Fruit fly (Drosophila melanogaster) whole organism, prepupa: ENCODE data around the gene CG32137.

Source experiments
- Blimp-1 ChIP-seq: fragments of 200-800 bp; sonication (Bioruptor generic); optimal IDR thresholded peaks from 3 replicates; lab custom pipeline; 2017; ENCODE audit warnings: missing biosample characterization, missing genetic modification characterization, mild to moderate bottlenecking, moderate library complexity, missing genetic modification reagents
- CG10669 ChIP-seq: fragments of 200-800 bp; sonication (Bioruptor generic); optimal IDR thresholded peaks from 3 replicates; lab custom pipeline; 2018; ENCODE audit warnings: missing biosample characterization, mild to moderate bottlenecking, missing genetic modification characterization, moderate library complexity
- CG11294 ChIP-seq: fragments of 200-800 bp; sonication (Bioruptor generic); IDR thresholded peaks from 2 replicates; pipeline ENCODE4 v1.3.6; 2022; ENCODE audit warnings: missing biosample characterization, missing genetic modification characterization
- CG11902 ChIP-seq: fragments of 200-800 bp; sonication (Bioruptor generic); optimal IDR thresholded peaks from 3 replicates; lab custom pipeline; 2016; ENCODE audit warnings: missing biosample characterization, missing genetic modification characterization
- CG15336 ChIP-seq: fragments of 200-800 bp; sonication (Bioruptor generic); IDR thresholded peaks from 2 replicates; pipeline ENCODE4 v1.3.6; 2022; ENCODE audit warnings: missing biosample characterization, missing genetic modification characterization
- CG1621 ChIP-seq: fragments of 200-800 bp; sonication (Bioruptor generic); optimal IDR thresholded peaks from 3 replicates; lab custom pipeline; 2018; ENCODE audit warnings: missing biosample characterization, mild to moderate bottlenecking, missing genetic modification characterization
- CG3032 ChIP-seq: fragments of 200-800 bp; optimal IDR thresholded peaks from 2 replicates; lab custom pipeline; 2019; ENCODE audit warnings: missing biosample characterization, mild to moderate bottlenecking, missing genetic modification characterization, moderate library complexity
- CG31627 ChIP-seq: fragments of 200-800 bp; sonication (Bioruptor generic); optimal IDR thresholded peaks from 3 replicates; lab custom pipeline; 2016; ENCODE audit warnings: missing biosample characterization, missing genetic modification characterization
- CG32006 ChIP-seq: fragments of 200-800 bp; sonication (Bioruptor generic); optimal IDR thresholded peaks from 3 replicates; lab custom pipeline; 2017; ENCODE audit warnings: missing biosample characterization, mild to moderate bottlenecking, missing genetic modification characterization
- CG34406 ChIP-seq: fragments of 200-800 bp; sonication (Bioruptor generic); optimal IDR thresholded peaks from 3 replicates; lab custom pipeline; 2016; ENCODE audit warnings: missing biosample characterization, missing genetic modification characterization
- CG3919 ChIP-seq: fragments of 200-800 bp; sonication (Bioruptor generic); optimal IDR thresholded peaks from 3 replicates; lab custom pipeline; 2016; ENCODE audit warnings: missing biosample characterization, missing genetic modification characterization
- CG4318 ChIP-seq: fragments of 200-800 bp; sonication (Bioruptor generic); optimal IDR thresholded peaks from 3 replicates; lab custom pipeline; 2017; ENCODE audit warnings: missing biosample characterization, mild to moderate bottlenecking, missing genetic modification characterization
- CG6808 ChIP-seq: fragments of 200-800 bp; sonication (Bioruptor generic); optimal IDR thresholded peaks from 3 replicates; lab custom pipeline; 2017; ENCODE audit warnings: missing biosample characterization, missing genetic modification characterization, mild to moderate bottlenecking, moderate library complexity, missing genetic modification reagents
- CG6854 ChIP-seq: fragments of 200-800 bp; sonication (Bioruptor generic); optimal IDR thresholded peaks from 2 replicates; lab custom pipeline; 2017; ENCODE audit warnings: missing biosample characterization, mild to moderate bottlenecking, missing genetic modification characterization
- CG7368 ChIP-seq: fragments of 200-800 bp; sonication (Bioruptor generic); optimal IDR thresholded peaks from 3 replicates; lab custom pipeline; 2016; ENCODE audit warnings: missing biosample characterization, missing genetic modification characterization
- CG8119 ChIP-seq: fragments of 200-800 bp; sonication (Bioruptor generic); IDR thresholded peaks from 3 replicates; pipeline ENCODE4 v1.3.6; 2022; ENCODE audit warnings: missing biosample characterization, missing genetic modification characterization
- CG9139 ChIP-seq: fragments of 200-800 bp; sonication (Bioruptor generic); optimal IDR thresholded peaks from 3 replicates; lab custom pipeline; 2017; ENCODE audit warnings: missing biosample characterization, mild to moderate bottlenecking, missing genetic modification characterization
- Eip75B ChIP-seq: fragments of 200-800 bp; sonication (Bioruptor generic); optimal IDR thresholded peaks from 3 replicates; lab custom pipeline; 2016; ENCODE audit warnings: missing biosample characterization, missing genetic modification characterization
- Eip93F ChIP-seq: fragments of 200-800 bp; sonication (Bioruptor generic); optimal IDR thresholded peaks from 2 replicates; lab custom pipeline; 2016; ENCODE audit warnings: missing biosample characterization, mild to moderate bottlenecking, missing genetic modification characterization
- Ets21C ChIP-seq: fragments of 200-800 bp; sonication (Bioruptor generic); optimal IDR thresholded peaks from 3 replicates; lab custom pipeline; 2016; ENCODE audit warnings: missing biosample characterization, missing genetic modification characterization
- Hr39 ChIP-seq: fragments of 200-800 bp; sonication (Bioruptor generic); optimal IDR thresholded peaks from 2 replicates; lab custom pipeline; 2016; ENCODE audit warnings: missing biosample characterization, missing genetic modification characterization
- Met ChIP-seq: fragments of 200-800 bp; sonication (Bioruptor generic); optimal IDR thresholded peaks from 3 replicates; lab custom pipeline; 2016; ENCODE audit warnings: missing biosample characterization, missing genetic modification characterization
- OdsH ChIP-seq: fragments of 200-800 bp; sonication (Bioruptor generic); optimal IDR thresholded peaks from 3 replicates; lab custom pipeline; 2016; ENCODE audit warnings: missing biosample characterization, missing genetic modification characterization
- Smox ChIP-seq: fragments of 200-800 bp; sonication (Bioruptor generic); optimal IDR thresholded peaks from 3 replicates; lab custom pipeline; 2016; ENCODE audit warnings: missing biosample characterization, missing genetic modification characterization
- Sox102F ChIP-seq: fragments of 200-800 bp; sonication (Bioruptor generic); optimal IDR thresholded peaks from 2 replicates; lab custom pipeline; 2016; ENCODE audit warnings: missing biosample characterization, mild to moderate bottlenecking, missing genetic modification characterization
- Sox14 ChIP-seq: fragments of 200-800 bp; sonication (Bioruptor generic); optimal IDR thresholded peaks from 3 replicates; lab custom pipeline; 2016; ENCODE audit warnings: missing biosample characterization, missing genetic modification characterization
- Sox15 ChIP-seq: fragments of 200-800 bp; sonication (Bioruptor generic); optimal IDR thresholded peaks from 3 replicates; lab custom pipeline; 2016; ENCODE audit warnings: missing biosample characterization, missing genetic modification characterization
- achi ChIP-seq: fragments of 200-800 bp; sonication (Bioruptor generic); optimal IDR thresholded peaks from 3 replicates; lab custom pipeline; 2016; ENCODE audit warnings: missing biosample characterization, missing genetic modification characterization
- acj6 ChIP-seq: fragments of 200-800 bp; sonication (Bioruptor generic); optimal IDR thresholded peaks from 3 replicates; lab custom pipeline; 2016; ENCODE audit warnings: missing biosample characterization, missing genetic modification characterization
- cyc ChIP-seq: fragments of 200-800 bp; sonication (Bioruptor generic); optimal IDR thresholded peaks from 3 replicates; lab custom pipeline; 2016; ENCODE audit warnings: missing biosample characterization, missing genetic modification characterization
- dac ChIP-seq: fragments of 200-800 bp; sonication (Bioruptor generic); optimal IDR thresholded peaks from 2 replicates; lab custom pipeline; 2017; ENCODE audit warnings: missing biosample characterization, mild to moderate bottlenecking, missing genetic modification characterization
- eg ChIP-seq: fragments of 200-800 bp; sonication (Bioruptor generic); IDR thresholded peaks from 3 replicates; pipeline ENCODE4 v1.3.6; 2022; ENCODE audit warnings: missing biosample characterization, missing genetic modification characterization
- esn ChIP-seq: fragments of 200-800 bp; sonication (Bioruptor generic); optimal IDR thresholded peaks from 2 replicates; lab custom pipeline; 2016; ENCODE audit warnings: missing biosample characterization, mild to moderate bottlenecking, missing genetic modification characterization, moderate library complexity
- fd59A ChIP-seq: fragments of 200-800 bp; sonication (Bioruptor generic); optimal IDR thresholded peaks from 2 replicates; lab custom pipeline; 2017; ENCODE audit warnings: missing biosample characterization, mild to moderate bottlenecking, missing genetic modification characterization, missing genetic modification reagents
- fkh ChIP-seq: fragments of 200-800 bp; sonication (Bioruptor generic); optimal IDR thresholded peaks from 3 replicates; lab custom pipeline; 2017; ENCODE audit warnings: missing biosample characterization, mild to moderate bottlenecking, missing genetic modification characterization, moderate library complexity
- lz ChIP-seq: fragments of 200-800 bp; sonication (Bioruptor generic); optimal IDR thresholded peaks from 3 replicates; lab custom pipeline; 2016; ENCODE audit warnings: missing biosample characterization, missing genetic modification characterization
- net ChIP-seq: fragments of 200-800 bp; sonication (Bioruptor generic); optimal IDR thresholded peaks from 3 replicates; lab custom pipeline; 2016; ENCODE audit warnings: missing biosample characterization, missing genetic modification characterization
- pdm3 ChIP-seq: fragments of 200-800 bp; sonication (Bioruptor generic); optimal IDR thresholded peaks from 3 replicates; lab custom pipeline; 2016; ENCODE audit warnings: missing biosample characterization, missing genetic modification characterization
- salr ChIP-seq, 2 experiments: fragments of 200-800 bp; sonication (Bioruptor generic); optimal IDR thresholded peaks; 3 replicates each; lab custom pipeline; 2016 to 2018; ENCODE audit warnings: missing biosample characterization in 2 of 2, missing genetic modification characterization in 2 of 2, mild to moderate bottlenecking in 1 of 2
- spab ChIP-seq: fragments of 200-800 bp; sonication (Bioruptor generic); optimal IDR thresholded peaks from 2 replicates; lab custom pipeline; 2017; ENCODE audit warnings: missing biosample characterization, mild to moderate bottlenecking, missing genetic modification characterization, missing genetic modification reagents
- ss ChIP-seq, 2 experiments: fragments of 200-800 bp; sonication (Bioruptor generic); optimal IDR thresholded peaks; 2 replicates in 1 of 2; 3 replicates in 1 of 2; lab custom pipeline; 2017 to 2018; ENCODE audit warnings: mild to moderate bottlenecking in 2 of 2, missing biosample characterization in 2 of 2, missing genetic modification characterization in 2 of 2, moderate library complexity in 1 of 2
- svp ChIP-seq: fragments of 200-800 bp; sonication (Bioruptor generic); peaks from one replicate; lab custom pipeline; 2016; ENCODE audit warnings: missing biosample characterization, missing genetic modification characterization
- topi ChIP-seq: fragments of 200-800 bp; sonication (Bioruptor generic); optimal IDR thresholded peaks from 3 replicates; lab custom pipeline; 2016; ENCODE audit warnings: missing biosample characterization, missing genetic modification characterization
- vri ChIP-seq: fragments of 200-800 bp; sonication (Bioruptor generic); optimal IDR thresholded peaks from 3 replicates; lab custom pipeline; 2016; ENCODE audit warnings: missing biosample characterization, mild to moderate bottlenecking, missing genetic modification characterization

The CG32137 gene

dm6 chr3L:13991314-13991713, 52.3 kb downstream of the CG32137 start:
- TF ChIP-seq cyc (no peak), Sox14 (GFP tag; lab: Kevin White, UChicago) (no peak), Smox (GFP tag; lab: Kevin White, UChicago) (no peak), pdm3 (GFP tag; lab: Kevin White, UChicago) (no peak), fd59A (GFP tag; lab: Kevin White, UChicago) (no peak), CG4318 (GFP tag; lab: Kevin White, UChicago) (no peak), acj6 (GFP tag; lab: Kevin White, UChicago) (no peak), CG1621 (tag; lab: Kevin White, UChicago) (no peak), CG6854 (no peak), Met (GFP tag; lab: Kevin White, UChicago) (no peak), esn (no peak), CG6808 (no peak), vri (GFP tag; lab: Kevin White, UChicago) (no peak), Hr39 (no peak), dac (GFP tag; lab: Kevin White, UChicago) (no peak), fkh (GFP tag; lab: Kevin White, UChicago) (no peak), CG3032 (tag; lab: Kevin White, UChicago) (no peak), Sox15 (GFP tag; lab: Kevin White, UChicago) (no peak), spab (GFP tag; lab: Kevin White, UChicago) (no peak)

- TF ChIP-seq CG11902 (GFP tag; lab: Kevin White, UChicago) (no peak), CG11294 (GFP tag; lab: Robert Waterston, UW) (no peak), eg (GFP tag; lab: Robert Waterston, UW) (0 out of 3 replicates have a peak, but pooled peaks have one; percentile 5)
These were observed 54.2 kb downstream of the CG32137 start, which contains the start of gene CG17364 for dm6 chr3L:13993233-13993741. Gene CG17364, minus strand, starts transcription at chr3L:13993400.

dm6 chr3L:13993742-13994719, 55.0 kb downstream of the CG32137 start, which contains the start of gene CtsK1:
Gene CtsK1, plus strand, starts transcription at chr3L:13994231.
- TF ChIP-seq CG4318 (GFP tag; lab: Kevin White, UChicago): no peak
- TF ChIP-seq CG32006 (GFP tag; lab: Kevin White, UChicago): peak; percentile 56
- TF ChIP-seq pdm3 (GFP tag; lab: Kevin White, UChicago): peak; percentile 61
- peak; percentile 50 for TF ChIP-seq Hr39
- TF ChIP-seq CG6854: no peak
- peak; percentile 60 for TF ChIP-seq Eip75B (GFP tag; lab: Kevin White, UChicago)
- peak in 1 of 2 experiments; percentile 20 for TF ChIP-seq ss (GFP tag; optimal IDR thresholded peaks at IDR 0.05; lab: Kevin White, UChicago)
- peak; percentile 56 for TF ChIP-seq net (GFP tag; lab: Kevin White, UChicago)
- no peak for TF ChIP-seq CG1621 (tag; lab: Kevin White, UChicago)
- no peak for TF ChIP-seq Blimp-1 (GFP tag; lab: Kevin White, UChicago)
- no peak for TF ChIP-seq Eip93F (GFP tag; lab: Kevin White, UChicago)
- TF ChIP-seq svp (GFP tag; lab: Kevin White, UChicago): no peak
- peak; percentile 32 for TF ChIP-seq CG34406 (GFP tag; lab: Kevin White, UChicago)
- peak; percentile 38 for TF ChIP-seq CG31627 (GFP tag; lab: Kevin White, UChicago)
- TF ChIP-seq achi (GFP tag; lab: Kevin White, UChicago): peak; percentile 64
- TF ChIP-seq topi (GFP tag; lab: Kevin White, UChicago): peak; percentile 31
- no peak for TF ChIP-seq salr (GFP tag; optimal IDR thresholded peaks at IDR 0.05; lab: Kevin White, UChicago)
- peak; percentile 52 for TF ChIP-seq CG3919 (GFP tag; lab: Kevin White, UChicago)
- no peak for TF ChIP-seq CG9139 (GFP tag; lab: Kevin White, UChicago)
- no peak for TF ChIP-seq CG11902 (GFP tag; lab: Kevin White, UChicago)
- TF ChIP-seq esn: peak; percentile 71
- peak; percentile 84 for TF ChIP-seq CG8119 (GFP tag; lab: Robert Waterston, UW)
- no peak for TF ChIP-seq Ets21C (GFP tag; lab: Kevin White, UChicago)
- peak; percentile 58 for TF ChIP-seq Smox (GFP tag; lab: Kevin White, UChicago)
- peak; percentile 68 for TF ChIP-seq acj6 (GFP tag; lab: Kevin White, UChicago)
- peak; percentile 48 for TF ChIP-seq lz (GFP tag; lab: Kevin White, UChicago)
- TF ChIP-seq CG7368 (GFP tag; lab: Kevin White, UChicago): no peak
- peak; percentile 50 for TF ChIP-seq OdsH
- TF ChIP-seq fd59A (GFP tag; lab: Kevin White, UChicago): no peak
- TF ChIP-seq CG15336 (GFP tag; lab: Robert Waterston, UW): peak; percentile 88
- TF ChIP-seq CG10669 (GFP tag; lab: Kevin White, UChicago): peak; percentile 43
- no peak for TF ChIP-seq Sox102F
